Worm (Caenorhabditis elegans) whole organism, midembryonic: ENCODE measurements around the gene frpr-5.

Source experiments
- T22C8.4 ChIP-seq: fragments of 200-800 bp; sonication (Bioruptor generic); IDR thresholded peaks from 2 replicates; pipeline ENCODE4 v1.3.6; 2022; ENCODE audit warnings: missing genetic modification characterization, missing compliant biosample characterization
- cog-1 ChIP-seq: sonication (generic microtip); optimal IDR thresholded peaks from 2 replicates; lab custom pipeline; 2016; ENCODE audit warnings: missing genetic modification characterization, missing compliant biosample characterization
- flt-1 ChIP-seq: fragments of 200-800 bp; sonication (Bioruptor generic); IDR thresholded peaks from 2 replicates; pipeline ENCODE4 v1.3.6; 2022; ENCODE audit warnings: missing genetic modification characterization, missing compliant biosample characterization
- klf-2 ChIP-seq: fragments of 200-800 bp; sonication (Bioruptor generic); conservative IDR thresholded peaks from 2 replicates; pipeline ENCODE4 v1.3.6; 2022; ENCODE audit warnings: missing genetic modification reagents, missing genetic modification characterization, missing compliant biosample characterization
- med-1 ChIP-seq: sonication (generic microtip); optimal IDR thresholded peaks from 2 replicates; lab custom pipeline; 2017; ENCODE audit warnings: missing genetic modification characterization, mild to moderate bottlenecking, missing compliant biosample characterization, antibody characterized with exemption, missing genetic modification reagents; ENCODE audit not compliant: insufficient read depth
- ref-1 ChIP-seq: fragments of 200-800 bp; sonication (Bioruptor generic); conservative IDR thresholded peaks from 2 replicates; pipeline ENCODE4 v1.3.6; 2022; ENCODE audit warnings: missing genetic modification reagents, missing genetic modification characterization, missing compliant biosample characterization
- tab-1 ChIP-seq: fragments of 200-800 bp; sonication (Bioruptor generic); IDR thresholded peaks from 2 replicates; pipeline ENCODE4 v1.3.6; 2022; ENCODE audit warnings: missing genetic modification characterization, missing compliant biosample characterization
- ztf-23 ChIP-seq: fragments of 200-800 bp; sonication (Bioruptor generic); IDR thresholded peaks from 2 replicates; pipeline ENCODE4 v1.3.6; 2022; ENCODE audit warnings: missing genetic modification reagents, missing genetic modification characterization, missing compliant biosample characterization
- ztf-29 ChIP-seq: fragments of 200-800 bp; sonication (Bioruptor generic); IDR thresholded peaks from 2 replicates; pipeline ENCODE4 v1.3.6; 2022; ENCODE audit warnings: missing genetic modification reagents, missing genetic modification characterization, missing compliant biosample characterization

frpr-5 gene

ce11 chrV:13566967-13567366, 31.1 kb upstream of the frpr-5 start:
- no peak for TF ChIP-seq cog-1 (tag; lab: Kevin White, UChicago)
- TF ChIP-seq T22C8.4 (GFP tag; lab: Robert Waterston, UW) = no peak
- no peak for TF ChIP-seq tab-1 (GFP tag; lab: Robert Waterston, UW)
- TF ChIP-seq flt-1 (GFP tag; lab: Robert Waterston, UW) = no peak
- TF ChIP-seq med-1 = no peak

- TF ChIP-seq klf-2 (no peak), cog-1 (tag; lab: Kevin White, UChicago) (no peak), flt-1 (GFP tag; lab: Robert Waterston, UW) (no peak), med-1 (no peak), ztf-23 (GFP tag; lab: Robert Waterston, UW) (no peak), tab-1 (GFP tag; lab: Robert Waterston, UW) (no peak), ztf-29 (GFP tag; lab: Robert Waterston, UW) (no peak), T22C8.4 (GFP tag; lab: Robert Waterston, UW) (no peak), ref-1 (GFP tag; lab: Robert Waterston, UW) (no peak)
These were observed 29.9 kb upstream of the frpr-5 start, which contains the start of gene slrp-1 for ce11 chrV:13565781-13566180. Gene slrp-1 (plus strand): TSS chrV:13565863.

ce11 chrV:13565197-13565596, 29.3 kb upstream of the frpr-5 start:
- 0 out of 2 replicates have a peak, but pooled peaks have one; percentile 9 for TF ChIP-seq T22C8.4 (GFP tag; lab: Robert Waterston, UW)
- no peak for TF ChIP-seq ztf-23 (GFP tag; lab: Robert Waterston, UW)

- TF ChIP-seq flt-1 (GFP tag; lab: Robert Waterston, UW) (no peak), med-1 (no peak), klf-2 (no peak)
These were observed 27.9 kb upstream of the frpr-5 start, which contains the start of gene grl-17 for ce11 chrV:13563841-13564240. Gene grl-17 (minus strand): TSS chrV:13563941.

ce11 chrV:13562748-13563147, 26.8 kb upstream of the frpr-5 start:
- no peak for TF ChIP-seq tab-1 (GFP tag; lab: Robert Waterston, UW)
- no peak for TF ChIP-seq cog-1 (tag; lab: Kevin White, UChicago)

- TF ChIP-seq ztf-29 (GFP tag; lab: Robert Waterston, UW) = no peak
- TF ChIP-seq T22C8.4 (GFP tag; lab: Robert Waterston, UW) = no peak
- no peak for TF ChIP-seq ztf-23 (GFP tag; lab: Robert Waterston, UW)
- no peak for TF ChIP-seq med-1
- TF ChIP-seq klf-2 = no peak
- no peak for TF ChIP-seq ref-1 (GFP tag; lab: Robert Waterston, UW)
- no peak for TF ChIP-seq cog-1 (tag; lab: Kevin White, UChicago)
- TF ChIP-seq tab-1 (GFP tag; lab: Robert Waterston, UW) = no peak
- TF ChIP-seq flt-1 (GFP tag; lab: Robert Waterston, UW) = no peak
These were observed 24.1 kb upstream of the frpr-5 start, which contains the start of gene C56A3.8 for ce11 chrV:13559978-13560377. Gene C56A3.8 (plus strand): TSS chrV:13560278.

- TF ChIP-seq flt-1 (GFP tag; lab: Robert Waterston, UW) (peak; percentile 87), med-1 (no peak), klf-2 (peak; percentile 56; the same call in 1 of the 2 replicates), ztf-23 (GFP tag; lab: Robert Waterston, UW) (peak; percentile 73), T22C8.4 (GFP tag; lab: Robert Waterston, UW) (no peak), cog-1 (tag; lab: Kevin White, UChicago) (peak; percentile 3)
These were observed 20.8 kb upstream of the frpr-5 start, which contains the start of gene cav-2 for ce11 chrV:13556746-13557145. Gene cav-2 (plus strand): TSS chrV:13557104.

- TF ChIP-seq ref-1 (GFP tag; lab: Robert Waterston, UW) (no peak), flt-1 (GFP tag; lab: Robert Waterston, UW) (no peak), cog-1 (tag; lab: Kevin White, UChicago) (no peak), ztf-23 (GFP tag; lab: Robert Waterston, UW) (no peak), tab-1 (GFP tag; lab: Robert Waterston, UW) (no peak), T22C8.4 (GFP tag; lab: Robert Waterston, UW) (no peak), klf-2 (no peak), med-1 (no peak), ztf-29 (GFP tag; lab: Robert Waterston, UW) (no peak)
These were observed 20.4 kb upstream of the frpr-5 start, which contains the start of gene C56A3.6 for ce11 chrV:13556297-13556696. Gene C56A3.6 (minus strand): TSS chrV:13556397.

- TF ChIP-seq ztf-29 (GFP tag; lab: Robert Waterston, UW) (no peak), cog-1 (tag; lab: Kevin White, UChicago) (no peak), klf-2 (no peak), T22C8.4 (GFP tag; lab: Robert Waterston, UW) (no peak), tab-1 (GFP tag; lab: Robert Waterston, UW) (no peak), flt-1 (GFP tag; lab: Robert Waterston, UW) (no peak), ref-1 (GFP tag; lab: Robert Waterston, UW) (no peak), ztf-23 (GFP tag; lab: Robert Waterston, UW) (no peak)
These were observed 15.7 kb upstream of the frpr-5 start, which contains the start of the genes C56A3.4 and C56A3.5 for ce11 chrV:13551601-13552000. Gene C56A3.4 (minus strand): TSS chrV:13551754. Gene C56A3.5 (plus strand): TSS chrV:13551967.

- TF ChIP-seq flt-1 (GFP tag; lab: Robert Waterston, UW) (no peak), ref-1 (GFP tag; lab: Robert Waterston, UW) (no peak), ztf-23 (GFP tag; lab: Robert Waterston, UW) (no peak), ztf-29 (GFP tag; lab: Robert Waterston, UW) (no peak), cog-1 (tag; lab: Kevin White, UChicago) (no peak), klf-2 (no peak), T22C8.4 (GFP tag; lab: Robert Waterston, UW) (no peak), tab-1 (GFP tag; lab: Robert Waterston, UW) (no peak), med-1 (no peak)
These were observed 3.4 kb downstream of the frpr-5 start for ce11 chrV:13532469-13532868.
